Fruit fly (Drosophila melanogaster) whole organism, embryonic: ENCODE measurements around the gene CG13309.
A peak's percentile ranks its signal among the peaks of the same experiment; 100 is the strongest.

ENCODE experiments used
- Ada2b ChIP-seq: fragments of 200-800 bp; sonication (Bioruptor generic); IDR thresholded peaks from 2 replicates; pipeline ENCODE4 v1.3.6; 2022; ENCODE audit warnings: missing biosample characterization, missing genetic modification characterization
- Antp ChIP-seq: fragments of 200-800 bp; sonication (Bioruptor generic); optimal IDR thresholded peaks from 3 replicates; lab custom pipeline; 2016; ENCODE audit warnings: missing biosample characterization, missing genetic modification characterization
- Asciz ChIP-seq: fragments of 200-800 bp; sonication (Bioruptor generic); optimal IDR thresholded peaks from 2 replicates; lab custom pipeline; 2017; ENCODE audit warnings: missing biosample characterization, mild to moderate bottlenecking, missing genetic modification characterization, missing genetic modification reagents
- B-H1 ChIP-seq: fragments of 200-800 bp; sonication (Bioruptor generic); IDR thresholded peaks from 3 replicates; pipeline ENCODE4 v1.3.6; 2022; ENCODE audit warnings: missing biosample characterization, missing genetic modification characterization
- CG10366 ChIP-seq: fragments of 200-800 bp; sonication (Bioruptor generic); IDR thresholded peaks from 2 replicates; pipeline ENCODE4 v1.3.6; 2022; ENCODE audit warnings: missing biosample characterization, missing genetic modification characterization
- CG10979 ChIP-seq: fragments of 200-800 bp; sonication (Bioruptor generic); optimal IDR thresholded peaks from 2 replicates; lab custom pipeline; 2018; ENCODE audit warnings: missing biosample characterization, mild to moderate bottlenecking, missing genetic modification characterization, moderate library complexity
- CG12236 ChIP-seq: fragments of 200-800 bp; sonication (Bioruptor generic); optimal IDR thresholded peaks from 2 replicates; lab custom pipeline; 2016; ENCODE audit warnings: missing biosample characterization, missing genetic modification characterization
- CG1233 ChIP-seq: fragments of 200-800 bp; sonication (Bioruptor generic); optimal IDR thresholded peaks from 4 replicates; lab custom pipeline; 2018; ENCODE audit warnings: missing biosample characterization, mild to moderate bottlenecking, missing genetic modification characterization
- CG14014 ChIP-seq: fragments of 200-800 bp; sonication (Bioruptor generic); IDR thresholded peaks from 2 replicates; pipeline ENCODE4 v1.3.6; 2022; ENCODE audit warnings: missing biosample characterization, missing genetic modification characterization
- CG15601 ChIP-seq: fragments of 200-800 bp; sonication (Bioruptor generic); optimal IDR thresholded peaks from 3 replicates; lab custom pipeline; 2019; ENCODE audit warnings: missing biosample characterization, mild to moderate bottlenecking, missing genetic modification characterization, moderate library complexity
- CG17802 ChIP-seq: fragments of 200-800 bp; sonication (Bioruptor generic); optimal IDR thresholded peaks from 2 replicates; lab custom pipeline; 2018; ENCODE audit warnings: missing biosample characterization, mild to moderate bottlenecking, missing genetic modification characterization, moderate library complexity
- CG2202 ChIP-seq: fragments of 200-800 bp; sonication (Bioruptor generic); optimal IDR thresholded peaks from 2 replicates; lab custom pipeline; 2018; ENCODE audit warnings: missing biosample characterization, mild to moderate bottlenecking, missing genetic modification characterization
- CG6791 ChIP-seq: fragments of 200-800 bp; sonication (Bioruptor generic); IDR thresholded peaks from 3 replicates; pipeline ENCODE4 v1.3.6; 2022; ENCODE audit warnings: missing biosample characterization, missing genetic modification characterization; ENCODE audit not compliant: partially characterized antibody
- CG6813 ChIP-seq: fragments of 200-800 bp; sonication (Bioruptor generic); optimal IDR thresholded peaks from 2 replicates; lab custom pipeline; 2017; ENCODE audit warnings: missing biosample characterization, missing genetic modification characterization, mild to moderate bottlenecking, moderate library complexity, missing genetic modification reagents
- CG8359 ChIP-seq: fragments of 200-800 bp; sonication (Bioruptor generic); optimal IDR thresholded peaks from 2 replicates; lab custom pipeline; 2017; ENCODE audit warnings: missing biosample characterization, mild to moderate bottlenecking, missing genetic modification characterization, borderline replicate concordance
- CHES-1-like ChIP-seq: fragments of 200-800 bp; sonication (Bioruptor generic); optimal IDR thresholded peaks from 2 replicates; lab custom pipeline; 2016; ENCODE audit warnings: missing biosample characterization, missing genetic modification characterization
- Deaf1 ChIP-seq: fragments of 200-800 bp; optimal IDR thresholded peaks from 3 replicates; lab custom pipeline; 2019; ENCODE audit warnings: missing biosample characterization, mild to moderate bottlenecking, missing genetic modification characterization, moderate library complexity
- ERR ChIP-seq: fragments of 200-800 bp; sonication (Bioruptor generic); optimal IDR thresholded peaks from 2 replicates; lab custom pipeline; 2016; ENCODE audit warnings: missing biosample characterization, missing genetic modification characterization
- Fer1 ChIP-seq: fragments of 200-800 bp; sonication (Bioruptor generic); optimal IDR thresholded peaks from 2 replicates; lab custom pipeline; 2017; ENCODE audit warnings: missing biosample characterization, mild to moderate bottlenecking, missing genetic modification characterization
- HLH3B ChIP-seq: fragments of 200-800 bp; sonication (Bioruptor generic); IDR thresholded peaks from 2 replicates; pipeline ENCODE4 v1.3.6; 2022; ENCODE audit warnings: missing biosample characterization, missing genetic modification characterization
- Hr3 ChIP-seq: fragments of 200-800 bp; sonication (Bioruptor generic); optimal IDR thresholded peaks from 3 replicates; lab custom pipeline; 2016; ENCODE audit warnings: missing biosample characterization, missing genetic modification characterization
- Jarid2 ChIP-seq: fragments of 200-800 bp; sonication (Bioruptor generic); optimal IDR thresholded peaks from 3 replicates; lab custom pipeline; 2017; ENCODE audit warnings: mild to moderate bottlenecking, missing biosample characterization, missing genetic modification reagents, missing genetic modification characterization
- Nf-YA ChIP-seq: fragments of 200-800 bp; sonication (Bioruptor generic); IDR thresholded peaks from 2 replicates; pipeline ENCODE4 v1.3.6; 2022; ENCODE audit warnings: missing biosample characterization, missing genetic modification characterization
- Nf-YC ChIP-seq: fragments of 200-800 bp; optimal IDR thresholded peaks from 3 replicates; lab custom pipeline; 2019; ENCODE audit warnings: missing biosample characterization, mild to moderate bottlenecking, missing genetic modification characterization, moderate library complexity
- PHDP ChIP-seq: fragments of 200-800 bp; sonication (Bioruptor generic); optimal IDR thresholded peaks from 3 replicates; lab custom pipeline; 2018; ENCODE audit warnings: missing biosample characterization, mild to moderate bottlenecking, missing genetic modification characterization, moderate library complexity
- Sry-β ChIP-seq: fragments of 200-800 bp; sonication (Bioruptor generic); optimal IDR thresholded peaks from 2 replicates; lab custom pipeline; 2018; ENCODE audit warnings: missing biosample characterization, mild to moderate bottlenecking, missing genetic modification characterization, moderate library complexity
- ac ChIP-seq: fragments of 200-800 bp; sonication (Bioruptor generic); optimal IDR thresholded peaks from 3 replicates; lab custom pipeline; 2017; ENCODE audit warnings: missing biosample characterization, mild to moderate bottlenecking, missing genetic modification characterization
- ara ChIP-seq: fragments of 200-800 bp; sonication (Bioruptor generic); IDR thresholded peaks from 2 replicates; pipeline ENCODE4 v1.3.6; 2022; ENCODE audit warnings: missing biosample characterization, missing genetic modification characterization
- br ChIP-seq: fragments of >200 bp; optimal IDR thresholded peaks from 2 replicates; lab custom pipeline; 2017
- cas ChIP-seq: fragments of 200-800 bp; sonication (Bioruptor generic); IDR thresholded peaks from 2 replicates; pipeline ENCODE4 v1.3.6; 2022; ENCODE audit warnings: missing biosample characterization, missing genetic modification characterization
- caup ChIP-seq: fragments of 200-800 bp; sonication (Bioruptor generic); optimal IDR thresholded peaks from 3 replicates; lab custom pipeline; 2017; ENCODE audit warnings: missing biosample characterization, mild to moderate bottlenecking, missing genetic modification characterization, moderate library complexity; ENCODE audit not compliant: severe bottlenecking
- cg ChIP-seq: fragments of 200-800 bp; sonication (Bioruptor generic); optimal IDR thresholded peaks from 3 replicates; lab custom pipeline; 2019; ENCODE audit warnings: missing biosample characterization, mild to moderate bottlenecking, missing genetic modification characterization, moderate library complexity
- cwo ChIP-seq: fragments of 200-800 bp; sonication (Bioruptor generic); optimal IDR thresholded peaks from 3 replicates; lab custom pipeline; 2017; ENCODE audit warnings: missing biosample characterization, missing genetic modification characterization, mild to moderate bottlenecking, moderate library complexity, missing genetic modification reagents
- da ChIP-seq: fragments of 200-800 bp; sonication (Bioruptor generic); optimal IDR thresholded peaks from 2 replicates; lab custom pipeline; 2016; ENCODE audit warnings: missing biosample characterization, missing genetic modification characterization
- dysf ChIP-seq: fragments of 200-800 bp; sonication (Bioruptor generic); IDR thresholded peaks from 3 replicates; pipeline ENCODE4 v1.3.6; 2022; ENCODE audit warnings: missing biosample characterization, missing genetic modification characterization
- gfzf ChIP-seq: fragments of 200-800 bp; sonication (Bioruptor generic); optimal IDR thresholded peaks from 2 replicates; lab custom pipeline; 2016; ENCODE audit warnings: missing biosample characterization, mild to moderate bottlenecking, missing genetic modification characterization, moderate library complexity
- gro ChIP-seq: fragments of 200-800 bp; sonication (Bioruptor generic); optimal IDR thresholded peaks from 2 replicates; lab custom pipeline; 2016; ENCODE audit warnings: missing biosample characterization, missing genetic modification characterization
- gt ChIP-seq: fragments of 200-800 bp; sonication (Bioruptor generic); IDR thresholded peaks from 2 replicates; pipeline ENCODE4 v1.3.6; 2022; ENCODE audit warnings: missing biosample characterization, missing genetic modification characterization
- hb ChIP-seq: fragments of 200-800 bp; sonication (Bioruptor generic); IDR thresholded peaks from 3 replicates; pipeline ENCODE4 v1.3.6; 2022; ENCODE audit warnings: missing biosample characterization, missing genetic modification characterization; ENCODE audit not compliant: partially characterized antibody
- hbn ChIP-seq: fragments of 200-800 bp; sonication (Bioruptor generic); IDR thresholded peaks from 2 replicates; pipeline ENCODE4 v1.3.6; 2022; ENCODE audit warnings: missing biosample characterization, missing genetic modification characterization; ENCODE audit not compliant: partially characterized antibody
- lbe ChIP-seq: fragments of 200-800 bp; sonication (Bioruptor generic); optimal IDR thresholded peaks from 2 replicates; lab custom pipeline; 2016; ENCODE audit warnings: missing biosample characterization, mild to moderate bottlenecking, missing genetic modification characterization
- p53 ChIP-seq: fragments of 200-800 bp; sonication (Bioruptor generic); optimal IDR thresholded peaks from 2 replicates; lab custom pipeline; 2016; ENCODE audit warnings: missing biosample characterization, missing genetic modification characterization
- pho ChIP-seq: fragments of 200-800 bp; sonication (Bioruptor generic); optimal IDR thresholded peaks from 2 replicates; lab custom pipeline; 2016; ENCODE audit warnings: missing biosample characterization, missing genetic modification characterization
- salm ChIP-seq: fragments of 200-800 bp; sonication (Bioruptor generic); optimal IDR thresholded peaks from 2 replicates; lab custom pipeline; 2018; ENCODE audit warnings: missing biosample characterization, mild to moderate bottlenecking, missing genetic modification characterization
- schlank ChIP-seq: fragments of 200-800 bp; sonication (Bioruptor generic); optimal IDR thresholded peaks from 2 replicates; lab custom pipeline; 2018; ENCODE audit warnings: missing biosample characterization, mild to moderate bottlenecking, missing genetic modification characterization
- tin ChIP-seq: fragments of 200-800 bp; sonication (Bioruptor generic); optimal IDR thresholded peaks from 3 replicates; lab custom pipeline; 2016; ENCODE audit warnings: missing biosample characterization, missing genetic modification characterization
- tio ChIP-seq: fragments of 200-800 bp; sonication (Bioruptor generic); optimal IDR thresholded peaks from 2 replicates; lab custom pipeline; 2017; ENCODE audit warnings: missing biosample characterization, missing genetic modification characterization, inconsistent platforms
- unpg ChIP-seq: fragments of 200-800 bp; sonication (Bioruptor generic); optimal IDR thresholded peaks from 3 replicates; lab custom pipeline; 2018; ENCODE audit warnings: missing biosample characterization, mild to moderate bottlenecking, missing genetic modification characterization, moderate library complexity
- vfl ChIP-seq: fragments of 200-800 bp; sonication (Bioruptor generic); optimal IDR thresholded peaks from 2 replicates; lab custom pipeline; 2016; ENCODE audit warnings: missing biosample characterization, missing genetic modification characterization

CG13309 gene

DNA sequence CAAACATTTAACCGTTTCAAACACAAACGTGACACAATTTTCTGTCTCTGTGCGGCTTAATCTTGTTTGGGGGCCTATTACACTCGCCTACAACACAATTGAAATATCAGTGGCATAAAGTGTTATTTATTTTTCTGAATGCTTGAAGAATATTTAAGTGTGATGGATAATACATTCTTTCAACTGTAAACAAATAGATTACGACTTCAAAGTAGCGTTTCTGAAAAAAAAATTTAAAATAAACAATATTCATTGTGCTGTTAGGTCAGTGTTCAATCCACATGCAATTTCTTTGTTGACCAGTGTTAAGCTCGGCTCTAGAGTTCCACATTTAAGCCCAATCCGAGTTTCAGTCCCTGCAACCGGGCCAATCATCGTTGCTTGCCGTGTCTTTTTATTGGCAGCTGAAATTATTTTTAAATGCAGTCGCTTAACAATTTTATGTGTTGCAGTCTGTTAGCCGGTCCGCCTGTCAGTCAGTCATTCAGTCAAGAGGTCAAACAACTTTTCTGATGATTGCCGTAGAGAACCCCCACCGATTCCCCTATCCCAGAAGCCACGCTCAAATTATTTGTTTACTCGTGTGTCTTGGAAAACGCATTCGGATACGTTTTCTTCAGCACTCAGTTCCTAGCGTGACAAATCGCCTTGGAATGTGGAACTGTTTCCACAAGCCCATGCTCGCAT, 37.1 kb upstream of the CG13309 start (continued):
- TF ChIP-seq cg (GFP tag; lab: Kevin White, UChicago) = no peak
- peak; percentile 66 for TF ChIP-seq CG12236 (GFP tag; lab: Kevin White, UChicago)
- peak; percentile 50 for TF ChIP-seq tio
- TF ChIP-seq Antp (GFP tag; lab: Kevin White, UChicago) = no peak
- peak; percentile 56; the same call in 1 of the 2 replicates for TF ChIP-seq CG10366 (GFP tag; lab: Robert Waterston, UW)
- peak; percentile 33 for TF ChIP-seq Jarid2 (GFP tag; lab: Kevin White, UChicago)
- TF ChIP-seq B-H1 (GFP tag; lab: Robert Waterston, UW) = peak; percentile 43
- TF ChIP-seq CG8359 (GFP tag; lab: Kevin White, UChicago) = peak; percentile 48
- TF ChIP-seq salm (tag; lab: Kevin White, UChicago) = peak; percentile 41
- peak; percentile 86 for TF ChIP-seq PHDP (tag; lab: Kevin White, UChicago)
- peak; percentile 67; the same call in 1 of the 2 replicates for TF ChIP-seq CG14014 (GFP tag; lab: Robert Waterston, UW)
- TF ChIP-seq Ada2b (GFP tag; lab: Robert Waterston, UW) = peak; percentile 66
- no peak for TF ChIP-seq cas (GFP tag; lab: Robert Waterston, UW)
- TF ChIP-seq Sry-β = no peak
- TF ChIP-seq lbe = no peak
- peak; percentile 3 for TF ChIP-seq ERR (GFP tag; lab: Kevin White, UChicago)
- TF ChIP-seq CG10979 (tag; lab: Kevin White, UChicago) = peak; percentile 85
- TF ChIP-seq tin (GFP tag; lab: Kevin White, UChicago) = peak; percentile 55
- no peak for TF ChIP-seq hb
- TF ChIP-seq CG2202 (tag; lab: Kevin White, UChicago) = peak; percentile 80
- TF ChIP-seq CHES-1-like (GFP tag; lab: Kevin White, UChicago) = no peak
- TF ChIP-seq unpg (GFP tag; lab: Kevin White, UChicago) = peak; percentile 83
- TF ChIP-seq gt = no peak
- TF ChIP-seq cwo (GFP tag; lab: Kevin White, UChicago) = no peak
- TF ChIP-seq br (lab: Kevin White, UChicago) = no peak
- TF ChIP-seq CG17802 (tag; lab: Kevin White, UChicago) = peak; percentile 18
- TF ChIP-seq Nf-YC (tag; lab: Kevin White, UChicago) = peak; percentile 43
- no peak for TF ChIP-seq schlank (tag; lab: Kevin White, UChicago)
- TF ChIP-seq CG6813 (GFP tag; lab: Kevin White, UChicago) = peak; percentile 15
- TF ChIP-seq dysf = peak; percentile 79
- TF ChIP-seq caup (GFP tag; lab: Kevin White, UChicago) = peak; percentile 25
- peak; percentile 2 for TF ChIP-seq Deaf1
- no peak for TF ChIP-seq Fer1 (GFP tag; lab: Kevin White, UChicago)
- no peak for TF ChIP-seq da (GFP tag; lab: Kevin White, UChicago)
- TF ChIP-seq Nf-YA = 0 out of 2 replicates have a peak, but pooled peaks have one; percentile 42
- TF ChIP-seq gro (GFP tag; lab: Kevin White, UChicago) = no peak
- no peak for TF ChIP-seq p53 (GFP tag; lab: Kevin White, UChicago)
- TF ChIP-seq CG1233 = peak; percentile 72
- no peak for TF ChIP-seq vfl (GFP tag; lab: Kevin White, UChicago)
- TF ChIP-seq HLH3B (GFP tag; lab: Robert Waterston, UW) = peak; percentile 62
- TF ChIP-seq CG6791 (GFP tag; lab: Robert Waterston, UW) = no peak
- no peak for TF ChIP-seq gfzf (GFP tag; lab: Kevin White, UChicago)
- no peak for TF ChIP-seq hbn
- TF ChIP-seq ac (GFP tag; lab: Kevin White, UChicago) = no peak
- peak; percentile 62; the same call in 1 of the 2 replicates for TF ChIP-seq ara
- TF ChIP-seq Asciz = peak; percentile 77
- TF ChIP-seq pho (GFP tag; lab: Kevin White, UChicago) = no peak
- peak; percentile 40 for TF ChIP-seq Hr3 (GFP tag; lab: Kevin White, UChicago)
- peak; percentile 83 for TF ChIP-seq CG15601 (tag; lab: Kevin White, UChicago)
